Comparison of ENCODE assay signal across 1 fruit fly cellular context in the genomic region with DNA sequence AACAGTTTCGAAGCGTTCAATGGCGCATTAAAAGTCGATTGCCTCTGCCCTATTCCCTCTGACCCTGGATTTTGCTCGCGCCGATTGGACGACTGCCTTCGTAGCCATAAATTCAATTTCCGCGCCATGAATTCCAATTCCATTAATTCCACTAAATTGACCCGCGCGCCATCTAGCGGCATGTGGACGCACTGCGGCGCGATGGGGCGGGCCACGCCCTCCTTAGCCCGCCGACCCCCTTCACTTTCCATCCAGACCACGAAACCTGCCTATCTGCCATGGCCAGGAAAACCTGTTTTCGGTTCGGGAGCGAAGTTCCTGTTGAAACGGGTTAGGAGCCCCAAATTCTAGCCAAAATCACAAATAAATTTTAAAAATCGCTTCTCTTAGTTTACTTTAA.
A peak's percentile ranks its signal among the peaks of the same experiment; 100 is the strongest.
TF ChIP-seq lines count a peak whose summit lies in the region.

No protein-coding gene starts in this region.

TF ChIP-seq in whole organism, embryonic, 481 proteins besides CTCF, POLR2A, EP300 and RAD21 (continued from another document):
- TF ChIP-seq Dfd (GFP tag; optimal IDR thresholded peaks at IDR 0.05; lab: Kevin White, UChicago) (no peak), Mad (GFP tag; optimal IDR thresholded peaks at IDR 0.05; lab: Kevin White, UChicago) (no peak), lov (optimal IDR thresholded peaks at IDR 0.05; lab: Kevin White, UChicago) (no peak), lov (GFP tag; IDR thresholded peaks at IDR 0.05; lab: Robert Waterston, UW) (peak; percentile 69; the same call in 1 of the 3 replicates), CG6689 (GFP tag; IDR thresholded peaks at IDR 0.05; lab: Robert Waterston, UW) (0 out of 2 replicates have a peak, but pooled peaks have one; percentile 21), Blimp-1 (GFP tag; optimal IDR thresholded peaks at IDR 0.05; lab: Kevin White, UChicago) (peak; percentile 55), CG17328 (GFP tag; IDR thresholded peaks at IDR 0.05; lab: Robert Waterston, UW) (0 out of 2 replicates have a peak, but pooled peaks have one; percentile 19), Aef1 (GFP tag; IDR thresholded peaks at IDR 0.05; lab: Robert Waterston, UW) (no peak), oc (tag; optimal IDR thresholded peaks at IDR 0.05; lab: Kevin White, UChicago) (no peak), CG10431 (GFP tag; optimal IDR thresholded peaks at IDR 0.05; lab: Kevin White, UChicago) (peak; percentile 24), CG13287 (GFP tag; IDR thresholded peaks at IDR 0.05; lab: Robert Waterston, UW; ENCODE audit: partially characterized antibody) (no peak), E2f2 (GFP tag; IDR thresholded peaks at IDR 0.05; lab: Robert Waterston, UW) (peak; percentile 75), Hey (tag; optimal IDR thresholded peaks at IDR 0.05; lab: Kevin White, UChicago) (no peak), CG7357 (GFP tag; IDR thresholded peaks at IDR 0.05; lab: Robert Waterston, UW) (no peak), pum (GFP tag; optimal IDR thresholded peaks at IDR 0.05; lab: Kevin White, UChicago) (no peak), CG5953 (GFP tag; IDR thresholded peaks at IDR 0.05; lab: Robert Waterston, UW) (peak; percentile 32; the same call in 1 of the 2 replicates), bowl (GFP tag; IDR thresholded peaks at IDR 0.05; lab: Robert Waterston, UW) (no peak), pfk (GFP tag; optimal IDR thresholded peaks at IDR 0.05; lab: Kevin White, UChicago) (peak; percentile 85), CG18011 (GFP tag; optimal IDR thresholded peaks at IDR 0.05; lab: Kevin White, UChicago) (no peak), wor (GFP tag; IDR thresholded peaks at IDR 0.05; lab: Robert Waterston, UW) (no peak), CG7271 (tag; optimal IDR thresholded peaks at IDR 0.05; lab: Kevin White, UChicago) (no peak), Dref (GFP tag; IDR thresholded peaks at IDR 0.05; lab: Robert Waterston, UW) (no peak), crol (GFP tag; IDR thresholded peaks at IDR 0.05; lab: Robert Waterston, UW) (peak; percentile 87), dysf (GFP tag; IDR thresholded peaks at IDR 0.05; lab: Robert Waterston, UW) (no peak), Myb (GFP tag; optimal IDR thresholded peaks at IDR 0.05; lab: Kevin White, UChicago) (no peak), bsh (GFP tag; optimal IDR thresholded peaks at IDR 0.05; lab: Kevin White, UChicago) (no peak), Mrtf (GFP tag; IDR thresholded peaks at IDR 0.05; lab: Robert Waterston, UW) (peak; percentile 9; the same call in 1 of the 3 replicates), scrt (GFP tag; optimal IDR thresholded peaks at IDR 0.05; lab: Kevin White, UChicago) (no peak), CG12769 (tag; optimal IDR thresholded peaks at IDR 0.05; lab: Kevin White, UChicago) (no peak), mam (GFP tag; optimal IDR thresholded peaks at IDR 0.05; lab: Kevin White, UChicago) (no peak), CG12391 (tag; optimal IDR thresholded peaks at IDR 0.05; lab: Kevin White, UChicago) (no peak), Taf1 (GFP tag; IDR thresholded peaks at IDR 0.05; lab: Robert Waterston, UW) (no peak), CG4707 (GFP tag; optimal IDR thresholded peaks at IDR 0.05; lab: Kevin White, UChicago) (no peak), insv (GFP tag; optimal IDR thresholded peaks at IDR 0.05; lab: Kevin White, UChicago) (no peak), CG7745 (tag; optimal IDR thresholded peaks at IDR 0.05; lab: Kevin White, UChicago) (no peak), toy (GFP tag; IDR thresholded peaks at IDR 0.05; lab: Robert Waterston, UW) (no peak), lab (GFP tag; optimal IDR thresholded peaks at IDR 0.05; lab: Kevin White, UChicago) (no peak), CG4820 (GFP tag; optimal IDR thresholded peaks at IDR 0.05; lab: Kevin White, UChicago) (no peak), CG33213 (GFP tag; optimal IDR thresholded peaks at IDR 0.05; lab: Kevin White, UChicago) (no peak), NC2α (GFP tag; optimal IDR thresholded peaks at IDR 0.05; lab: Kevin White, UChicago) (no peak), CG11093 (GFP tag; IDR thresholded peaks at IDR 0.05; lab: Robert Waterston, UW) (no peak), seq (GFP tag; IDR thresholded peaks at IDR 0.05; lab: Robert Waterston, UW) (0 out of 2 replicates have a peak, but pooled peaks have one; percentile 18), CG10959 (GFP tag; IDR thresholded peaks at IDR 0.05; lab: Robert Waterston, UW) (no peak), D19A (tag; optimal IDR thresholded peaks at IDR 0.05; lab: Kevin White, UChicago) (peak; percentile 5), stwl (tag; optimal IDR thresholded peaks at IDR 0.05; lab: Kevin White, UChicago) (no peak), Lim3 (GFP tag; IDR thresholded peaks at IDR 0.05; lab: Robert Waterston, UW) (no peak), bbx (GFP tag; IDR thresholded peaks at IDR 0.05; lab: Robert Waterston, UW; ENCODE audit: partially characterized antibody) (no peak), Six4 (GFP tag; optimal IDR thresholded peaks at IDR 0.05; lab: Kevin White, UChicago) (no peak), CG11247 (GFP tag; IDR thresholded peaks at IDR 0.05; lab: Robert Waterston, UW) (no peak), Ptx1 (GFP tag; IDR thresholded peaks at IDR 0.05; lab: Robert Waterston, UW) (no peak; the same call in 1 of the 2 replicates), Chrac-16 (GFP tag; optimal IDR thresholded peaks at IDR 0.05; lab: Kevin White, UChicago) (no peak), CG2875 (GFP tag; optimal IDR thresholded peaks at IDR 0.05; lab: Kevin White, UChicago) (no peak), CG3407 (GFP tag; optimal IDR thresholded peaks at IDR 0.05; lab: Kevin White, UChicago) (no peak), gt (GFP tag; IDR thresholded peaks at IDR 0.05; lab: Robert Waterston, UW) (no peak), sob (GFP tag; IDR thresholded peaks at IDR 0.05; lab: Robert Waterston, UW) (no peak), otp (GFP tag; IDR thresholded peaks at IDR 0.05; lab: Robert Waterston, UW) (peak; percentile 26; the same call in 1 of the 3 replicates), CG2712 (tag; optimal IDR thresholded peaks at IDR 0.05; lab: Kevin White, UChicago) (no peak), CG16779 (GFP tag; IDR thresholded peaks at IDR 0.05; lab: Robert Waterston, UW) (no peak), CG12104 (GFP tag; optimal IDR thresholded peaks at IDR 0.05; lab: Kevin White, UChicago) (no peak), Med (GFP tag; lab: Kevin White, UChicago) (peak; percentile 56), Deaf1 (tag; optimal IDR thresholded peaks at IDR 0.05; lab: Kevin White, UChicago) (no peak), CG1603 (tag; optimal IDR thresholded peaks at IDR 0.05; lab: Kevin White, UChicago) (peak; percentile 7), CG4617 (GFP tag; optimal IDR thresholded peaks at IDR 0.05; lab: Kevin White, UChicago; ENCODE audit: borderline replicate concordance) (no peak), Nf-YB (GFP tag; optimal IDR thresholded peaks at IDR 0.05; lab: Kevin White, UChicago) (peak; percentile 7), Xrp1 (GFP tag; IDR thresholded peaks at IDR 0.05; lab: Robert Waterston, UW) (0 out of 2 replicates have a peak, but pooled peaks have one; percentile 14), sisA (GFP tag; IDR thresholded peaks at IDR 0.05; lab: Robert Waterston, UW) (0 out of 2 replicates have a peak, but pooled peaks have one; percentile 6), corto (GFP tag; optimal IDR thresholded peaks at IDR 0.05; lab: Kevin White, UChicago) (no peak), Rfx (GFP tag; IDR thresholded peaks at IDR 0.05; lab: Robert Waterston, UW) (peak; percentile 19; the same call in 1 of the 2 replicates), CG3065 (GFP tag; optimal IDR thresholded peaks at IDR 0.05; lab: Kevin White, UChicago) (peak; percentile 94), exex (tag; optimal IDR thresholded peaks at IDR 0.05; lab: Kevin White, UChicago) (no peak), pzg (GFP tag; optimal IDR thresholded peaks at IDR 0.05; lab: Kevin White, UChicago) (no peak), C15 (GFP tag; IDR thresholded peaks at IDR 0.05; lab: Robert Waterston, UW) (0 out of 3 replicates have a peak, but pooled peaks have one; percentile 12), MTF-1 (GFP tag; optimal IDR thresholded peaks at IDR 0.05; lab: Kevin White, UChicago; ENCODE audit: borderline replicate concordance) (no peak)
